Fruit fly (Drosophila melanogaster): ENCODE measurements around the gene ko.

DNA sequence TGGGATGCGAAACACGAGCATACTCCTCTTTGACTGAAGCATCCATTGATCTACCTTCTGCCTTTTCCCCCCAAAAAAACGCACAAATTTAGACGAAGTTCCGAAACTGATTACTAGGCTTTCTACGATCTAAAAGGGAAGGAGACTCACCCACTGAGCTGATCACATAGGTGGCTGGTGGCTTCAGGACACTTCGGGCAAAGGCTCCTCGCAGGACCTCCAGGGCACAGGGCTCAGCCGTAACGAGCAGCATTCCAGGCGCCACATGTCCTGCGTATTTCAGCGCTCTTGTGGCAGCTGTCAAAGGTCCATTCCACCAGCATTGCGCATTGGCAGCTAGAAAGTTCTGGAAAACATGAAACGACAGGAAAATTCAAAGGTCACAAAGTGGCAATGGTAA lies 42.1 kb downstream of the ko start, which contains the start of gene CG33285:
- TF ChIP-seq ttk (optimal IDR thresholded peaks at IDR 0.05) (no peak), insv (optimal IDR thresholded peaks at IDR 0.05) (no peak)
